Worm (Caenorhabditis elegans) whole organism, young adult: ENCODE measurements around the gene best-18.

Source experiments
- C06A6.2 ChIP-seq: fragments of 200-800 bp; sonication (Bioruptor generic); conservative IDR thresholded peaks from 2 replicates; pipeline ENCODE4 v1.3.6; 2022; ENCODE audit warnings: missing genetic modification characterization, missing compliant biosample characterization
- F33H1.4 ChIP-seq: fragments of 200-800 bp; sonication (Bioruptor generic); IDR thresholded peaks from 2 replicates; pipeline ENCODE4 v1.3.6; 2022; ENCODE audit warnings: missing genetic modification reagents, missing genetic modification characterization, missing compliant biosample characterization
- F37B4.10 ChIP-seq: fragments of 200-800 bp; sonication (Bioruptor generic); IDR thresholded peaks from 2 replicates; pipeline ENCODE4 v1.3.6; 2022; ENCODE audit warnings: missing genetic modification characterization, missing compliant biosample characterization
- F49E8.2 ChIP-seq: sonication (generic microtip); optimal IDR thresholded peaks from 3 replicates; lab custom pipeline; 2017; ENCODE audit warnings: missing genetic modification characterization, mild to moderate bottlenecking, missing compliant biosample characterization, antibody characterized with exemption, moderate library complexity; ENCODE audit not compliant: insufficient read depth
- F52B5.7 ChIP-seq: sonication (generic microtip); optimal IDR thresholded peaks from 2 replicates; lab custom pipeline; 2016; ENCODE audit warnings: mild to moderate bottlenecking, missing genetic modification characterization, missing compliant biosample characterization
- F55B11.4 ChIP-seq: sonication (generic microtip); optimal IDR thresholded peaks from 2 replicates; lab custom pipeline; 2016; ENCODE audit warnings: missing compliant biosample characterization, missing genetic modification characterization, borderline replicate concordance; ENCODE audit not compliant: insufficient read depth
- K11D2.4 ChIP-seq: fragments of 200-800 bp; sonication (Bioruptor generic); IDR thresholded peaks from 2 replicates; pipeline ENCODE4 v1.3.6; 2022; ENCODE audit warnings: missing genetic modification reagents, missing genetic modification characterization, missing compliant biosample characterization
- K12H6.12 ChIP-seq: fragments of 200-800 bp; sonication (Bioruptor generic); optimal IDR thresholded peaks from 2 replicates; lab custom pipeline; 2018; ENCODE audit warnings: mild to moderate bottlenecking, missing genetic modification characterization, missing compliant biosample characterization
- T26A5.8 ChIP-seq: sonication (generic microtip); optimal IDR thresholded peaks from 2 replicates; lab custom pipeline; 2016; ENCODE audit warnings: missing genetic modification characterization, missing compliant biosample characterization
- Y67H2A.10 ChIP-seq: fragments of 200-800 bp; sonication (Bioruptor generic); conservative IDR thresholded peaks from 2 replicates; pipeline ENCODE4 v1.3.6; 2022; ENCODE audit warnings: missing genetic modification reagents, missing genetic modification characterization, missing compliant biosample characterization
- Y79H2A.3 ChIP-seq: fragments of 200-800 bp; sonication (Bioruptor generic); conservative IDR thresholded peaks from 2 replicates; pipeline ENCODE4 v1.3.6; 2022; ENCODE audit warnings: missing genetic modification reagents, missing genetic modification characterization, missing compliant biosample characterization
- ZK185.1 ChIP-seq: sonication (generic microtip); optimal IDR thresholded peaks from 2 replicates; lab custom pipeline; 2016; ENCODE audit warnings: mild to moderate bottlenecking, missing genetic modification characterization, missing compliant biosample characterization; ENCODE audit not compliant: poor library complexity, severe bottlenecking
- akir-1 ChIP-seq: fragments of 200-800 bp; sonication (Bioruptor generic); optimal IDR thresholded peaks from 2 replicates; lab custom pipeline; 2018; ENCODE audit warnings: mild to moderate bottlenecking, missing genetic modification characterization, moderate library complexity, missing compliant biosample characterization
- ama-1 ChIP-seq, 3 experiments: fragments of 150-350 bp in 1 of 3; sonication (generic microtip) in 2 of 3; optimal IDR thresholded peaks; 2 replicates each; lab custom pipeline; 2014 to 2018; ENCODE audit warnings: missing biosample characterization in 2 of 3, missing genetic modification characterization in 2 of 3, missing genetic modification reagents in 2 of 3
- aptf-3 ChIP-seq: fragments of 200-800 bp; sonication (Bioruptor generic); IDR thresholded peaks from 2 replicates; pipeline ENCODE4 v1.3.6; 2022; ENCODE audit warnings: missing genetic modification characterization, missing compliant biosample characterization
- atf-7 ChIP-seq: sonication (generic microtip); optimal IDR thresholded peaks from 2 replicates; lab custom pipeline; 2017; ENCODE audit warnings: mild to moderate bottlenecking, missing genetic modification characterization, missing compliant biosample characterization
- attf-3 ChIP-seq: fragments of 200-800 bp; sonication (Bioruptor generic); conservative IDR thresholded peaks from 2 replicates; pipeline ENCODE4 v1.3.6; 2022; ENCODE audit warnings: missing genetic modification reagents, missing genetic modification characterization, missing compliant biosample characterization
- ceh-100 ChIP-seq: fragments of 200-800 bp; sonication (Bioruptor generic); IDR thresholded peaks from 2 replicates; pipeline ENCODE4 v1.3.6; 2022; ENCODE audit warnings: missing genetic modification reagents, missing genetic modification characterization, missing compliant biosample characterization
- ceh-40 ChIP-seq: fragments of 200-800 bp; sonication (Bioruptor generic); IDR thresholded peaks from 2 replicates; pipeline ENCODE4 v1.3.6; 2022; ENCODE audit warnings: missing genetic modification characterization, missing compliant biosample characterization
- ceh-58 ChIP-seq: fragments of 200-800 bp; sonication (Bioruptor generic); IDR thresholded peaks from 2 replicates; pipeline ENCODE4 v1.3.6; 2022; ENCODE audit warnings: missing genetic modification characterization, missing compliant biosample characterization
- ceh-91 ChIP-seq: fragments of 200-800 bp; sonication (Bioruptor generic); IDR thresholded peaks from 2 replicates; pipeline ENCODE4 v1.3.6; 2022; ENCODE audit warnings: missing genetic modification reagents, missing genetic modification characterization, missing compliant biosample characterization
- die-1 ChIP-seq: sonication (generic microtip); optimal IDR thresholded peaks from 2 replicates; lab custom pipeline; 2016; ENCODE audit warnings: missing genotype, mild to moderate bottlenecking, missing genetic modification characterization, missing compliant biosample characterization
- egl-18 ChIP-seq: fragments of 200-800 bp; sonication (Bioruptor generic); IDR thresholded peaks from 2 replicates; pipeline ENCODE4 v1.3.6; 2022; ENCODE audit warnings: missing genetic modification reagents, missing genetic modification characterization, missing compliant biosample characterization
- fkh-3 ChIP-seq: sonication (generic microtip); optimal IDR thresholded peaks from 2 replicates; lab custom pipeline; 2016; ENCODE audit warnings: mild to moderate bottlenecking, missing genetic modification characterization, missing compliant biosample characterization
- hmg-1.2 ChIP-seq: fragments of 200-800 bp; sonication (Bioruptor generic); IDR thresholded peaks from 2 replicates; pipeline ENCODE4 v1.3.6; 2022; ENCODE audit warnings: missing genetic modification reagents, missing genetic modification characterization, missing compliant biosample characterization
- let-607 ChIP-seq, 2 experiments: fragments of 200-800 bp in 1 of 2; sonication (Bioruptor generic) in 1 of 2; sonication (generic microtip) in 1 of 2; optimal IDR thresholded peaks; 2 replicates each; lab custom pipeline; 2016 to 2018; ENCODE audit warnings: mild to moderate bottlenecking in 2 of 2, missing compliant biosample characterization in 2 of 2, missing genetic modification characterization in 2 of 2, moderate library complexity in 2 of 2, missing genotype in 1 of 2
- lin-35 ChIP-seq, 3 experiments: fragments of 150-350 bp in 2 of 3; sonication (generic microtip) in 1 of 3; optimal IDR thresholded peaks; 2 replicates each; lab custom pipeline; 2014 to 2018; ENCODE audit warnings: missing biosample characterization in 3 of 3, missing genetic modification characterization in 3 of 3, missing genetic modification reagents in 3 of 3
- lin-40 ChIP-seq: sonication (generic microtip); optimal IDR thresholded peaks from 2 replicates; lab custom pipeline; 2016; ENCODE audit warnings: missing genetic modification characterization, mild to moderate bottlenecking, missing compliant biosample characterization, missing genotype, missing genetic modification reagents
- lir-1 ChIP-seq: fragments of 200-800 bp; sonication (Bioruptor generic); conservative IDR thresholded peaks from 2 replicates; pipeline ENCODE4 v1.3.6; 2022; ENCODE audit warnings: missing genetic modification reagents, missing genetic modification characterization, missing compliant biosample characterization
- lsy-27 ChIP-seq: sonication (generic microtip); optimal IDR thresholded peaks from 2 replicates; lab custom pipeline; 2017; ENCODE audit warnings: missing genetic modification characterization, mild to moderate bottlenecking, missing compliant biosample characterization, antibody characterized with exemption, missing genotype, borderline replicate concordance; ENCODE audit not compliant: insufficient read depth
- madf-3 ChIP-seq: fragments of 200-800 bp; sonication (Bioruptor generic); IDR thresholded peaks from 2 replicates; pipeline ENCODE4 v1.3.6; 2022; ENCODE audit warnings: missing genetic modification reagents, missing genetic modification characterization, missing compliant biosample characterization
- madf-8 ChIP-seq: fragments of 200-800 bp; sonication (Bioruptor generic); conservative IDR thresholded peaks from 2 replicates; pipeline ENCODE4 v1.3.6; 2022; ENCODE audit warnings: missing genetic modification reagents, missing genetic modification characterization, missing compliant biosample characterization
- nfya-2 ChIP-seq: fragments of 200-800 bp; sonication (Bioruptor generic); IDR thresholded peaks from 2 replicates; pipeline ENCODE4 v1.3.6; 2022; ENCODE audit warnings: missing genetic modification reagents, missing genetic modification characterization, missing compliant biosample characterization
- nhr-80 ChIP-seq: sonication (generic microtip); optimal IDR thresholded peaks from 2 replicates; lab custom pipeline; 2016; ENCODE audit warnings: missing genetic modification characterization, missing compliant biosample characterization
- pha-4 ChIP-seq: fragments of 150-350 bp; sonication (generic microtip); optimal IDR thresholded peaks from 2 replicates; lab custom pipeline; 2014; ENCODE audit warnings: missing biosample characterization, missing genetic modification reagents, missing genetic modification characterization
- rec-8 ChIP-seq, 2 experiments: sonication (generic microtip); optimal IDR thresholded peaks; 2 replicates each; lab custom pipeline; 2016; ENCODE audit warnings: mild to moderate bottlenecking in 2 of 2, missing genetic modification characterization in 2 of 2, missing genetic modification reagents in 2 of 2, missing genotype in 2 of 2, missing biosample characterization in 1 of 2, missing compliant biosample characterization in 1 of 2, moderate library complexity in 1 of 2
- sea-2 ChIP-seq: fragments of 200-800 bp; sonication (Bioruptor generic); IDR thresholded peaks from 2 replicates; pipeline ENCODE4 v1.3.6; 2022; ENCODE audit warnings: missing genetic modification characterization, missing compliant biosample characterization
- snpc-1.1 ChIP-seq: sonication (generic microtip); optimal IDR thresholded peaks from 2 replicates; lab custom pipeline; 2017; ENCODE audit warnings: missing genetic modification characterization, mild to moderate bottlenecking, missing compliant biosample characterization, antibody characterized with exemption, moderate library complexity, missing genotype, missing genetic modification reagents; ENCODE audit not compliant: insufficient read depth
- somi-1 ChIP-seq: fragments of 200-800 bp; sonication (Bioruptor generic); optimal IDR thresholded peaks from 2 replicates; lab custom pipeline; 2018; ENCODE audit warnings: mild to moderate bottlenecking, missing genetic modification characterization, missing compliant biosample characterization
- tbp1 ChIP-seq: fragments of 200-800 bp; sonication (Bioruptor generic); optimal IDR thresholded peaks from 2 replicates; lab custom pipeline; 2018; ENCODE audit warnings: mild to moderate bottlenecking, missing genetic modification characterization, missing compliant biosample characterization
- tlf-1 ChIP-seq: fragments of 200-800 bp; sonication (Bioruptor generic); optimal IDR thresholded peaks from 2 replicates; lab custom pipeline; 2018; ENCODE audit warnings: mild to moderate bottlenecking, missing genetic modification characterization, missing compliant biosample characterization
- unc-130 ChIP-seq: sonication (generic microtip); optimal IDR thresholded peaks from 2 replicates; lab custom pipeline; 2016; ENCODE audit warnings: missing genetic modification reagents, missing genetic modification characterization, missing compliant biosample characterization
- zim-3 ChIP-seq: sonication (generic microtip); optimal IDR thresholded peaks from 2 replicates; lab custom pipeline; 2017; ENCODE audit warnings: mild to moderate bottlenecking, missing genetic modification characterization, moderate library complexity, missing compliant biosample characterization
- ztf-25 ChIP-seq: fragments of 200-800 bp; sonication (Bioruptor generic); IDR thresholded peaks from 2 replicates; pipeline ENCODE4 v1.3.6; 2022; ENCODE audit warnings: missing genetic modification reagents, missing genetic modification characterization, missing compliant biosample characterization
- ztf-26 ChIP-seq: sonication (generic microtip); optimal IDR thresholded peaks from 2 replicates; lab custom pipeline; 2017; ENCODE audit warnings: missing genetic modification characterization, missing compliant biosample characterization
- ztf-3 ChIP-seq: fragments of 200-800 bp; sonication (Bioruptor generic); optimal IDR thresholded peaks from 2 replicates; lab custom pipeline; 2018; ENCODE audit warnings: mild to moderate bottlenecking, missing genetic modification characterization, missing compliant biosample characterization

The best-18 gene

DNA sequence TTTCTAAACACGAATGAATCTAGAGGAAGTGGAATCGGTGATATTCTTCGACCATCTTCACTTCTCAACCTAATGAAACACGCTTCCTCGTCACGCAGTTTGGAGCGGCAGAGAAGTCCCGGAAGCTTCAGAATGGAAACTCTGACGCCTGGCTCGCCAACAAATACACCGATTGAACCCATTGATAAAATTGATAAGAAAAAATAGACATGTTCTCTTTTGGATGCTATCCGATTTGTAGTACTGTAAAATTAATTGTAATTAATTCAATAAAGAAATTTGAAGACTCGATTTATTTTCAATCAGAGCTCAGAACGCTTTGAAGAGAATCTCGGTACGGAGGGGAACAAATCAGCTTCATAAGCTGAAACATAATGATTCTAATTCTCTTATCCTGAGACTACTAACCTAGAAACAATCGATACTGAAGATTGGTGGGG, 2.4 kb downstream of the best-18 start (continued):
- peak; percentile 45 for TF ChIP-seq snpc-1.1 (tag; lab: Kevin White, UChicago)
- TF ChIP-seq K12H6.12 (tag; lab: Kevin White, UChicago): no peak
- no peak for TF ChIP-seq lsy-27 (tag; lab: Kevin White, UChicago)
- 0 out of 2 replicates have a peak, but pooled peaks have one; percentile 55 for TF ChIP-seq K11D2.4 (GFP tag; lab: Robert Waterston, UW)
- no peak for TF ChIP-seq rec-8 (tag; optimal IDR thresholded peaks at IDR 0.05; lab: Kevin White, UChicago)
- peak; percentile 90 for TF ChIP-seq atf-7
- no peak for TF ChIP-seq sea-2
- TF ChIP-seq lin-35 (GFP tag; optimal IDR thresholded peaks at IDR 0.05; lab: Kevin White, UChicago): peak in 1 of 3 experiments; percentile 71
- TF ChIP-seq F33H1.4: peak; percentile 47
- TF ChIP-seq attf-3 (GFP tag; lab: Robert Waterston, UW): 0 out of 2 replicates have a peak, but pooled peaks have one; percentile 9
- TF ChIP-seq fkh-3 (tag; lab: Kevin White, UChicago): peak; percentile 51
- TF ChIP-seq ama-1 (optimal IDR thresholded peaks at IDR 0.05; lab: Kevin White, UChicago): peak; percentile 95
- peak; percentile 61 to 77 for TF ChIP-seq ama-1 (GFP tag; optimal IDR thresholded peaks at IDR 0.05; lab: Kevin White, UChicago)
- TF ChIP-seq lir-1 (GFP tag; lab: Robert Waterston, UW): peak; percentile 31; the same call in 1 of the 2 replicates
- no peak for TF ChIP-seq ceh-91 (GFP tag; lab: Robert Waterston, UW)
- no peak for TF ChIP-seq pha-4
- peak; percentile 39 to 71 for TF ChIP-seq let-607 (tag; optimal IDR thresholded peaks at IDR 0.05; lab: Kevin White, UChicago)
- no peak for TF ChIP-seq ztf-25 (GFP tag; lab: Robert Waterston, UW)
- peak; percentile 58; the same call in 1 of the 2 replicates for TF ChIP-seq C06A6.2 (GFP tag; lab: Robert Waterston, UW)
- TF ChIP-seq hmg-1.2 (GFP tag; lab: Robert Waterston, UW): peak; percentile 55
- TF ChIP-seq akir-1 (GFP tag; lab: Kevin White, UChicago): no peak
- TF ChIP-seq tbp1 (GFP tag; lab: Kevin White, UChicago): peak; percentile 63
- TF ChIP-seq Y79H2A.3 (GFP tag; lab: Robert Waterston, UW): 0 out of 2 replicates have a peak, but pooled peaks have one; percentile 42
- TF ChIP-seq somi-1: peak; percentile 73
- 0 out of 2 replicates have a peak, but pooled peaks have one; percentile 45 for TF ChIP-seq madf-3
- TF ChIP-seq ztf-3 (GFP tag; lab: Kevin White, UChicago): peak; percentile 80
- TF ChIP-seq nhr-80 (tag; lab: Kevin White, UChicago): peak; percentile 54
- peak; percentile 81 for TF ChIP-seq F52B5.7
- TF ChIP-seq tlf-1: peak; percentile 93
- no peak for TF ChIP-seq F55B11.4
- TF ChIP-seq T26A5.8: peak; percentile 22
- TF ChIP-seq ZK185.1 (tag; lab: Kevin White, UChicago): peak; percentile 86
- 0 out of 2 replicates have a peak, but pooled peaks have one; percentile 6 for TF ChIP-seq ceh-58 (GFP tag; lab: Robert Waterston, UW)
- 0 out of 2 replicates have a peak, but pooled peaks have one; percentile 26 for TF ChIP-seq nfya-2 (GFP tag; lab: Robert Waterston, UW)
- peak; percentile 2 for TF ChIP-seq die-1
- TF ChIP-seq unc-130 (GFP tag; lab: Kevin White, UChicago): peak; percentile 21
- 0 out of 2 replicates have a peak, but pooled peaks have one; percentile 13 for TF ChIP-seq madf-8 (GFP tag; lab: Robert Waterston, UW)
- TF ChIP-seq Y67H2A.10 (GFP tag; lab: Robert Waterston, UW): no peak; the same call in 1 of the 2 replicates
- TF ChIP-seq lin-40 (tag; lab: Kevin White, UChicago): peak; percentile 69
- TF ChIP-seq aptf-3: no peak
- TF ChIP-seq F37B4.10 (GFP tag; lab: Robert Waterston, UW): 0 out of 2 replicates have a peak, but pooled peaks have one; percentile 91
- 0 out of 2 replicates have a peak, but pooled peaks have one; percentile 18 for TF ChIP-seq egl-18 (GFP tag; lab: Robert Waterston, UW)
- 0 out of 2 replicates have a peak, but pooled peaks have one; percentile 38 for TF ChIP-seq ceh-40 (GFP tag; lab: Robert Waterston, UW)
- peak; percentile 68 for TF ChIP-seq ztf-26 (tag; lab: Kevin White, UChicago)
- no peak for TF ChIP-seq F49E8.2 (tag; lab: Kevin White, UChicago)
- peak; percentile 78 for TF ChIP-seq zim-3 (tag; lab: Kevin White, UChicago)
- TF ChIP-seq ceh-100 (GFP tag; lab: Robert Waterston, UW): 0 out of 2 replicates have a peak, but pooled peaks have one; percentile 20
